Worm (Caenorhabditis elegans): ENCODE data around the gene C29F7.1.

ce11 chrX:13387497-13387953 is 22.2 kb upstream of the C29F7.1 start, which contains the start of gene C49F8.3:
- TF ChIP-seq mdl-1 (tag; optimal IDR thresholded peaks at IDR 0.05) (no peak), lsy-2 (tag; optimal IDR thresholded peaks at IDR 0.05) (no peak), nhr-21 (tag; optimal IDR thresholded peaks at IDR 0.05) (no peak), Y55F3AM.14 (GFP tag; optimal IDR thresholded peaks at IDR 0.05) (no peak), R02D3.7 (tag; optimal IDR thresholded peaks at IDR 0.05) (no peak), fos-1 (tag; optimal IDR thresholded peaks at IDR 0.05) (no peak), nhr-237 (tag; optimal IDR thresholded peaks at IDR 0.05) (no peak), zag-1 (tag; optimal IDR thresholded peaks at IDR 0.05) (no peak), skn-1 (tag; optimal IDR thresholded peaks at IDR 0.05) (no peak), alr-1 (tag; optimal IDR thresholded peaks at IDR 0.05) (no peak), nhr-12 (tag; optimal IDR thresholded peaks at IDR 0.05) (no peak)
